Worm (Caenorhabditis elegans): ENCODE results near the gene F19C7.8.

- TF ChIP-seq nhr-76 (tag; optimal IDR thresholded peaks at IDR 0.05) (no peak), skn-1 (tag; optimal IDR thresholded peaks at IDR 0.05) (no peak), pqm-1 (tag; optimal IDR thresholded peaks at IDR 0.05) (no peak), ama-1 (optimal IDR thresholded peaks at IDR 0.05) (no peak), fkh-10 (GFP tag; optimal IDR thresholded peaks at IDR 0.05) (no peak), elt-3 (tag; optimal IDR thresholded peaks at IDR 0.05) (no peak), snpc-4 (tag; optimal IDR thresholded peaks at IDR 0.05) (no peak), unc-62 (GFP tag; optimal IDR thresholded peaks at IDR 0.05) (no peak), nhr-28 (tag; optimal IDR thresholded peaks at IDR 0.05) (no peak)
Measured at ce11 chrIV:4669242-4669641, 31.3 kb upstream of the F19C7.8 start, which contains the start of gene F29B9.12.

Data from whole organism, L3 larva.